Fruit fly (Drosophila melanogaster) whole organism, embryonic: ENCODE results near the gene CG10702.

Source experiments
- ATbp ChIP-seq: fragments of 200-800 bp; sonication (Bioruptor generic); optimal IDR thresholded peaks from 2 replicates; lab custom pipeline; 2017; ENCODE audit warnings: missing biosample characterization, mild to moderate bottlenecking, missing genetic modification characterization, missing genetic modification reagents
- CG10565 ChIP-seq: fragments of 200-800 bp; sonication (Bioruptor generic); optimal IDR thresholded peaks from 3 replicates; lab custom pipeline; 2016; ENCODE audit warnings: missing biosample characterization, mild to moderate bottlenecking, missing genetic modification characterization
- CG11247 ChIP-seq: fragments of 200-800 bp; sonication (Bioruptor generic); IDR thresholded peaks from 2 replicates; pipeline ENCODE4 v1.3.6; 2022; ENCODE audit warnings: missing biosample characterization, missing genetic modification characterization
- CG13287 ChIP-seq: fragments of 200-800 bp; sonication (Bioruptor generic); IDR thresholded peaks from 2 replicates; pipeline ENCODE4 v1.3.6; 2022; ENCODE audit warnings: missing biosample characterization, missing genetic modification characterization; ENCODE audit not compliant: partially characterized antibody
- CG1529 ChIP-seq: fragments of 200-800 bp; sonication (Bioruptor generic); optimal IDR thresholded peaks from 3 replicates; lab custom pipeline; 2018; ENCODE audit warnings: missing biosample characterization, missing genetic modification characterization
- CG1603 ChIP-seq: fragments of 200-800 bp; sonication (Bioruptor generic); optimal IDR thresholded peaks from 2 replicates; lab custom pipeline; 2019; ENCODE audit warnings: missing biosample characterization, mild to moderate bottlenecking, missing genetic modification characterization, moderate library complexity
- CG17328 ChIP-seq: fragments of 200-800 bp; sonication (Bioruptor generic); IDR thresholded peaks from 2 replicates; pipeline ENCODE4 v1.3.6; 2022; ENCODE audit warnings: missing biosample characterization, missing genetic modification characterization
- CG17359 ChIP-seq: fragments of 200-800 bp; sonication (Bioruptor generic); optimal IDR thresholded peaks from 3 replicates; lab custom pipeline; 2018; ENCODE audit warnings: missing biosample characterization, mild to moderate bottlenecking, missing genetic modification characterization, moderate library complexity
- CG17802 ChIP-seq: fragments of 200-800 bp; sonication (Bioruptor generic); optimal IDR thresholded peaks from 2 replicates; lab custom pipeline; 2018; ENCODE audit warnings: missing biosample characterization, mild to moderate bottlenecking, missing genetic modification characterization, moderate library complexity
- CG2199 ChIP-seq: fragments of 200-800 bp; sonication (Bioruptor generic); IDR thresholded peaks from 3 replicates; pipeline ENCODE4 v1.3.6; 2022; ENCODE audit warnings: missing biosample characterization, missing genetic modification characterization
- CG31224 ChIP-seq: fragments of 200-800 bp; sonication (Bioruptor generic); IDR thresholded peaks from 2 replicates; pipeline ENCODE4 v1.3.6; 2022; ENCODE audit warnings: missing biosample characterization, missing genetic modification characterization
- CG3281 ChIP-seq: fragments of 200-800 bp; sonication (Bioruptor generic); optimal IDR thresholded peaks from 3 replicates; lab custom pipeline; 2017; ENCODE audit warnings: missing biosample characterization, mild to moderate bottlenecking, missing genetic modification characterization
- CG42726 ChIP-seq: fragments of 200-800 bp; sonication (Bioruptor generic); IDR thresholded peaks from 2 replicates; pipeline ENCODE4 v1.3.6; 2022; ENCODE audit warnings: missing biosample characterization, missing genetic modification characterization; ENCODE audit not compliant: partially characterized antibody
- CG4730 ChIP-seq: fragments of 200-800 bp; sonication (Bioruptor generic); IDR thresholded peaks from 2 replicates; pipeline ENCODE4 v1.3.6; 2022; ENCODE audit warnings: missing biosample characterization, missing genetic modification characterization
- CG5245 ChIP-seq: fragments of 200-800 bp; sonication (Bioruptor generic); optimal IDR thresholded peaks from 3 replicates; lab custom pipeline; 2016; ENCODE audit warnings: missing biosample characterization, missing genetic modification characterization
- CG6689 ChIP-seq: fragments of 200-800 bp; sonication (Bioruptor generic); IDR thresholded peaks from 2 replicates; pipeline ENCODE4 v1.3.6; 2022; ENCODE audit warnings: missing biosample characterization, missing genetic modification characterization
- CG6765 ChIP-seq: fragments of 200-800 bp; sonication (Bioruptor generic); optimal IDR thresholded peaks from 3 replicates; lab custom pipeline; 2017; ENCODE audit warnings: missing biosample characterization, mild to moderate bottlenecking, missing genetic modification characterization
- CG7839 ChIP-seq: fragments of 200-800 bp; sonication (Bioruptor generic); optimal IDR thresholded peaks from 3 replicates; lab custom pipeline; 2018; ENCODE audit warnings: missing biosample characterization, mild to moderate bottlenecking, missing genetic modification characterization, moderate library complexity
- CG7963 ChIP-seq: fragments of 200-800 bp; sonication (Bioruptor generic); IDR thresholded peaks from 3 replicates; pipeline ENCODE4 v1.3.6; 2022; ENCODE audit warnings: missing biosample characterization, missing genetic modification characterization; ENCODE audit not compliant: partially characterized antibody
- CG9727 ChIP-seq: fragments of 200-800 bp; sonication (Bioruptor generic); optimal IDR thresholded peaks from 3 replicates; lab custom pipeline; 2017; ENCODE audit warnings: missing biosample characterization, mild to moderate bottlenecking, missing genetic modification characterization
- CrebB ChIP-seq: fragments of 200-800 bp; sonication (Bioruptor generic); optimal IDR thresholded peaks from 3 replicates; lab custom pipeline; 2018; ENCODE audit warnings: missing biosample characterization, mild to moderate bottlenecking, missing genetic modification characterization
- D ChIP-seq, 2 experiments: fragments of 200-800 bp in 1 of 2; fragments of >200 bp in 1 of 2; sonication (Bioruptor generic) in 1 of 2; optimal IDR thresholded peaks; 2 replicates in 1 of 2; 3 replicates in 1 of 2; lab custom pipeline; 2017; ENCODE audit warnings: mild to moderate bottlenecking in 1 of 2, missing biosample characterization in 1 of 2, missing genetic modification characterization in 1 of 2, missing genetic modification reagents in 1 of 2
- Dek ChIP-seq: fragments of 200-800 bp; sonication (Bioruptor generic); optimal IDR thresholded peaks from 3 replicates; lab custom pipeline; 2019; ENCODE audit warnings: missing biosample characterization, mild to moderate bottlenecking, missing genetic modification characterization, moderate library complexity
- Dp ChIP-seq: fragments of 200-800 bp; sonication (Bioruptor generic); optimal IDR thresholded peaks from 2 replicates; lab custom pipeline; 2018; ENCODE audit warnings: missing biosample characterization, mild to moderate bottlenecking, missing genetic modification characterization, moderate library complexity
- GATAe ChIP-seq: fragments of 200-800 bp; sonication (Bioruptor generic); conservative IDR thresholded peaks from 2 replicates; pipeline ENCODE4 v1.3.6; 2022; ENCODE audit warnings: missing biosample characterization, missing genetic modification characterization
- Opbp ChIP-seq: fragments of 200-800 bp; sonication (Bioruptor generic); IDR thresholded peaks from 3 replicates; pipeline ENCODE4 v1.3.6; 2022; ENCODE audit warnings: missing biosample characterization, missing genetic modification characterization; ENCODE audit not compliant: partially characterized antibody
- Taf1 ChIP-seq: fragments of 200-800 bp; sonication (Bioruptor generic); IDR thresholded peaks from 2 replicates; pipeline ENCODE4 v1.3.6; 2022; ENCODE audit warnings: missing biosample characterization, missing genetic modification characterization
- bigmax ChIP-seq: fragments of 200-800 bp; sonication (Bioruptor generic); optimal IDR thresholded peaks from 2 replicates; lab custom pipeline; 2018; ENCODE audit warnings: missing biosample characterization, mild to moderate bottlenecking, missing genetic modification characterization
- dimm ChIP-seq: fragments of 200-800 bp; sonication (Bioruptor generic); IDR thresholded peaks from 2 replicates; pipeline ENCODE4 v1.3.6; 2022; ENCODE audit warnings: missing biosample characterization, missing genetic modification characterization
- eve ChIP-seq, 2 experiments: fragments of >200 bp; optimal IDR thresholded peaks; 2 replicates each; lab custom pipeline; 2017; ENCODE audit warnings: missing biosample characterization in 2 of 2, missing genetic modification characterization in 2 of 2
- gem ChIP-seq: fragments of 200-800 bp; sonication (Bioruptor generic); optimal IDR thresholded peaks from 2 replicates; lab custom pipeline; 2019; ENCODE audit warnings: missing biosample characterization, mild to moderate bottlenecking, missing genetic modification characterization, moderate library complexity
- gt ChIP-seq: fragments of 200-800 bp; sonication (Bioruptor generic); IDR thresholded peaks from 2 replicates; pipeline ENCODE4 v1.3.6; 2022; ENCODE audit warnings: missing biosample characterization, missing genetic modification characterization
- hkb ChIP-seq, 2 experiments: fragments of 200-800 bp in 1 of 2; fragments of >200 bp in 1 of 2; sonication (Bioruptor generic) in 1 of 2; IDR thresholded peaks in 1 of 2; optimal IDR thresholded peaks in 1 of 2; 2 replicates each; pipeline versions ENCODE4 v1.3.6 to Lab custom; 2017 to 2022; ENCODE audit warnings: missing biosample characterization in 1 of 2, missing genetic modification characterization in 1 of 2
- lab ChIP-seq: fragments of 200-800 bp; sonication (Bioruptor generic); optimal IDR thresholded peaks from 3 replicates; lab custom pipeline; 2017; ENCODE audit warnings: missing biosample characterization, missing genetic modification characterization, mild to moderate bottlenecking, moderate library complexity, missing genetic modification reagents
- luna ChIP-seq: fragments of 200-800 bp; sonication (Bioruptor generic); optimal IDR thresholded peaks from 2 replicates; lab custom pipeline; 2016; ENCODE audit warnings: missing biosample characterization, missing genetic modification characterization
- pfk ChIP-seq: fragments of 200-800 bp; sonication (Bioruptor generic); optimal IDR thresholded peaks from 2 replicates; lab custom pipeline; 2018; ENCODE audit warnings: missing biosample characterization, mild to moderate bottlenecking, missing genetic modification characterization, moderate library complexity
- pita ChIP-seq: fragments of 200-800 bp; sonication (Bioruptor generic); optimal IDR thresholded peaks from 2 replicates; lab custom pipeline; 2017; ENCODE audit warnings: missing biosample characterization, mild to moderate bottlenecking, missing genetic modification characterization
- seq ChIP-seq: fragments of 200-800 bp; sonication (Bioruptor generic); IDR thresholded peaks from 2 replicates; pipeline ENCODE4 v1.3.6; 2022; ENCODE audit warnings: missing biosample characterization, missing genetic modification characterization
- slou ChIP-seq: fragments of 200-800 bp; sonication (Bioruptor generic); optimal IDR thresholded peaks from 3 replicates; lab custom pipeline; 2016; ENCODE audit warnings: missing biosample characterization, missing genetic modification characterization
- ssp ChIP-seq: fragments of 200-800 bp; sonication (Bioruptor generic); IDR thresholded peaks from 2 replicates; pipeline ENCODE4 v1.3.6; 2022; ENCODE audit warnings: missing biosample characterization, missing genetic modification characterization
- tgo ChIP-seq: fragments of 200-800 bp; sonication (Bioruptor generic); IDR thresholded peaks from 3 replicates; pipeline ENCODE4 v1.3.6; 2022; ENCODE audit warnings: missing biosample characterization, missing genetic modification characterization
- tio ChIP-seq: fragments of 200-800 bp; sonication (Bioruptor generic); optimal IDR thresholded peaks from 2 replicates; lab custom pipeline; 2017; ENCODE audit warnings: missing biosample characterization, missing genetic modification characterization, inconsistent platforms
- tll ChIP-seq, 2 experiments: fragments of 200-800 bp in 1 of 2; fragments of >200 bp in 1 of 2; sonication (Bioruptor generic) in 1 of 2; optimal IDR thresholded peaks; 2 replicates each; lab custom pipeline; 2017 to 2019; ENCODE audit warnings: missing biosample characterization in 2 of 2, missing genetic modification characterization in 2 of 2, mild to moderate bottlenecking in 1 of 2, moderate library complexity in 1 of 2
- tna ChIP-seq: fragments of 200-800 bp; sonication (Bioruptor generic); IDR thresholded peaks from 2 replicates; pipeline ENCODE4 v1.3.6; 2022; ENCODE audit warnings: missing biosample characterization, missing genetic modification characterization; ENCODE audit not compliant: partially characterized antibody
- twi ChIP-seq: fragments of 200-800 bp; optimal IDR thresholded peaks from 2 replicates; lab custom pipeline; 2019; ENCODE audit warnings: missing biosample characterization, mild to moderate bottlenecking, missing genetic modification characterization, moderate library complexity
- zen ChIP-seq: fragments of 200-800 bp; sonication (Bioruptor generic); optimal IDR thresholded peaks from 3 replicates; lab custom pipeline; 2018; ENCODE audit warnings: missing biosample characterization, mild to moderate bottlenecking, missing genetic modification characterization, moderate library complexity
- zen2 ChIP-seq: fragments of 200-800 bp; sonication (Bioruptor generic); IDR thresholded peaks from 3 replicates; pipeline ENCODE4 v1.3.6; 2022; ENCODE audit warnings: missing biosample characterization, missing genetic modification characterization; ENCODE audit not compliant: partially characterized antibody

CG10702 gene

DNA sequence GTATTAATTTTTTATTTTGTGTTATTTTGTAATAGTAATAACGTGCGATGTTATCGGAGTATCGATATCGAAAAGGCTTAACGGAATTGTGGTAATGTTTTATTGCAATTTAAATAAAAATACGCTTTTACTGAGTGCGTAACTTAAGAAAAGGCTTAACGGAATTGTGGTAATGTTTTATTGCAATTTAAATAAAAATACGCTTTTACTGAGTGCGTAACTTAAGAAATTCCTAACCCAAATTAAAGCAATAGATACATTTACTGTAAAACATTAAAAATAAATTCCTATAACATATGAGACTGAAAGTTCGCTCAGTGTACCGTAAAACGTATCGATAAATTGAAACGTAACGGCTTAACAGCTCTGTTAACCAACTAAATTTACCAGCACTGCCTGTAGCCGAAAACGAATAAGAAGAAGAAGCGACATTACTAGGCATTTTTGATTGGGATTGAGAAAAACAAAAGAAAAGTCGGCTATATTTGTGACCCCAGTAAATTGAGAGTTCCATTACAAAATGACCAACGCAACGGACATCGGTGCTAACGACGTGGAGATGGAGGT, 18.0 kb downstream of the CG10702 start, which contains the start of gene Rpn3 (continued):
- TF ChIP-seq seq: peak; percentile 53; the same call in 1 of the 2 replicates
- peak; percentile 91 for TF ChIP-seq CG17328 (GFP tag; lab: Robert Waterston, UW)
- no peak for TF ChIP-seq CG7963 (GFP tag; lab: Robert Waterston, UW)
- TF ChIP-seq pfk (GFP tag; lab: Kevin White, UChicago): no peak
- TF ChIP-seq hkb (optimal IDR thresholded peaks at IDR 0.05; lab: Kevin White, UChicago): no peak
- peak; percentile 92 for TF ChIP-seq hkb (GFP tag; IDR thresholded peaks at IDR 0.05; lab: Robert Waterston, UW)
- peak; percentile 50 for TF ChIP-seq twi
- peak; percentile 84 for TF ChIP-seq zen (tag; lab: Kevin White, UChicago)
- TF ChIP-seq tio (GFP tag; lab: Kevin White, UChicago): no peak
- peak; percentile 48 for TF ChIP-seq CG6765 (GFP tag; lab: Kevin White, UChicago)
- no peak for TF ChIP-seq bigmax (GFP tag; lab: Kevin White, UChicago)
- TF ChIP-seq Dp (GFP tag; lab: Kevin White, UChicago): peak; percentile 10
- TF ChIP-seq slou (GFP tag; lab: Kevin White, UChicago): peak; percentile 68
- TF ChIP-seq CG17802 (tag; lab: Kevin White, UChicago): peak; percentile 54
- peak; percentile 88 for TF ChIP-seq lab (GFP tag; lab: Kevin White, UChicago)
- TF ChIP-seq D (optimal IDR thresholded peaks at IDR 0.05; lab: Kevin White, UChicago): no peak
- TF ChIP-seq D (GFP tag; optimal IDR thresholded peaks at IDR 0.05; lab: Kevin White, UChicago): peak; percentile 55
- peak; percentile 62 for TF ChIP-seq CG5245 (GFP tag; lab: Kevin White, UChicago)
- TF ChIP-seq CG42726: no peak
- peak; percentile 82 for TF ChIP-seq CG7839 (tag; lab: Kevin White, UChicago)
- peak; percentile 78 for TF ChIP-seq CG31224 (GFP tag; lab: Robert Waterston, UW)
- TF ChIP-seq gt (GFP tag; lab: Robert Waterston, UW): 0 out of 2 replicates have a peak, but pooled peaks have one; percentile 19
- peak; percentile 73 for TF ChIP-seq ssp (GFP tag; lab: Robert Waterston, UW)
- 0 out of 2 replicates have a peak, but pooled peaks have one; percentile 34 for TF ChIP-seq GATAe (GFP tag; lab: Robert Waterston, UW)
- peak; percentile 86 for TF ChIP-seq tgo
- no peak for TF ChIP-seq tll (GFP tag; optimal IDR thresholded peaks at IDR 0.05; lab: Kevin White, UChicago)
- peak; percentile 94 for TF ChIP-seq gem (tag; lab: Kevin White, UChicago)
- TF ChIP-seq CrebB: peak; percentile 61
- no peak; the same call in 2 of the 3 replicates for TF ChIP-seq Opbp (GFP tag; lab: Robert Waterston, UW)
- peak; percentile 42; the same call in 1 of the 3 replicates for TF ChIP-seq zen2
- no peak for TF ChIP-seq CG10565 (GFP tag; lab: Kevin White, UChicago)
- peak; percentile 77 for TF ChIP-seq CG1603
- no peak for TF ChIP-seq pita
- TF ChIP-seq CG17359: peak; percentile 86
- no peak for TF ChIP-seq ATbp (GFP tag; lab: Kevin White, UChicago)
- TF ChIP-seq CG9727 (GFP tag; lab: Kevin White, UChicago): peak; percentile 82
- peak; percentile 49; the same call in 1 of the 2 replicates for TF ChIP-seq dimm (GFP tag; lab: Robert Waterston, UW)
- TF ChIP-seq CG4730 (GFP tag; lab: Robert Waterston, UW): peak; percentile 82
- peak; percentile 77 for TF ChIP-seq CG13287 (GFP tag; lab: Robert Waterston, UW)
- TF ChIP-seq tna (GFP tag; lab: Robert Waterston, UW): peak; percentile 61
- TF ChIP-seq CG6689: peak; percentile 91
- peak; percentile 71 for TF ChIP-seq CG11247
- peak; percentile 80 for TF ChIP-seq CG3281
- TF ChIP-seq Dek (tag; lab: Kevin White, UChicago): peak; percentile 75
- peak; percentile 82; the same call in 2 of the 3 replicates for TF ChIP-seq CG2199 (GFP tag; lab: Robert Waterston, UW)
- TF ChIP-seq luna: peak; percentile 24
- TF ChIP-seq eve (GFP tag; optimal IDR thresholded peaks at IDR 0.05; lab: Kevin White, UChicago): no peak
- TF ChIP-seq Taf1 (GFP tag; lab: Robert Waterston, UW): peak; percentile 50; the same call in 1 of the 2 replicates
- TF ChIP-seq CG1529 (GFP tag; lab: Kevin White, UChicago): peak; percentile 37
